Fruit fly (Drosophila melanogaster): ENCODE results near the gene CG13722.

dm6 chr3L:4508307-4508706, 17.5 kb upstream of the CG13722 start, which contains the start of gene NT1:
- no peak for TF ChIP-seq fkh (GFP tag; optimal IDR thresholded peaks at IDR 0.05)
- no peak for TF ChIP-seq svp (GFP tag)
- TF ChIP-seq CG8632 (GFP tag; optimal IDR thresholded peaks at IDR 0.05) = no peak
- TF ChIP-seq pdm3 (GFP tag; optimal IDR thresholded peaks at IDR 0.05) = no peak
- no peak for TF ChIP-seq CG32006 (GFP tag; optimal IDR thresholded peaks at IDR 0.05)
- no peak for TF ChIP-seq CG31627 (GFP tag; optimal IDR thresholded peaks at IDR 0.05)
- no peak for TF ChIP-seq CG3032 (tag; optimal IDR thresholded peaks at IDR 0.05)
- no peak for TF ChIP-seq esn (GFP tag; optimal IDR thresholded peaks at IDR 0.05)
- no peak for TF ChIP-seq CG6276 (GFP tag; optimal IDR thresholded peaks at IDR 0.05)
